In genomic region chr3L:11119901-11120418, dm6 we compare ENCODE assay signal across 1 fruit fly cellular context.
TF ChIP-seq lines count a peak whose summit lies in the region.

No protein-coding gene starts in this region.

TF ChIP-seq in whole organism, embryonic, 481 proteins besides CTCF, POLR2A, EP300 and RAD21 (continued from another document and continues in another):
- TF ChIP-seq CG33213 (GFP tag; optimal IDR thresholded peaks at IDR 0.05; lab: Kevin White, UChicago) = no peak
- TF ChIP-seq CG6791 (GFP tag; IDR thresholded peaks at IDR 0.05; lab: Robert Waterston, UW; ENCODE audit: partially characterized antibody) = no peak
- no peak for TF ChIP-seq Fer3 (tag; optimal IDR thresholded peaks at IDR 0.05; lab: Kevin White, UChicago)
- TF ChIP-seq pb (GFP tag; optimal IDR thresholded peaks at IDR 0.05; lab: Kevin White, UChicago) = no peak
- peak; percentile 47 for TF ChIP-seq odd (GFP tag; optimal IDR thresholded peaks at IDR 0.05; lab: Kevin White, UChicago)
- TF ChIP-seq ac (GFP tag; optimal IDR thresholded peaks at IDR 0.05; lab: Kevin White, UChicago) = peak; percentile 49
- TF ChIP-seq tap (tag; optimal IDR thresholded peaks at IDR 0.05; lab: Kevin White, UChicago) = no peak
- no peak for TF ChIP-seq lmd (GFP tag; IDR thresholded peaks at IDR 0.05; lab: Robert Waterston, UW)
- TF ChIP-seq CG1603 (tag; optimal IDR thresholded peaks at IDR 0.05; lab: Kevin White, UChicago) = peak; percentile 41
- no peak for TF ChIP-seq Dll (GFP tag; IDR thresholded peaks at IDR 0.05; lab: Robert Waterston, UW; ENCODE audit: partially characterized antibody)
- TF ChIP-seq sr (GFP tag; IDR thresholded peaks at IDR 0.05; lab: Robert Waterston, UW) = peak; percentile 37; the same call in 1 of the 3 replicates
- TF ChIP-seq CG9932 (GFP tag; IDR thresholded peaks at IDR 0.05; lab: Robert Waterston, UW) = 0 out of 2 replicates have a peak, but pooled peaks have one; percentile 6
- peak in 1 of 2 experiments; percentile 68 for TF ChIP-seq Trl (optimal IDR thresholded peaks at IDR 0.05; lab: Kevin White, UChicago)
- no peak for TF ChIP-seq Trl (GFP tag; optimal IDR thresholded peaks at IDR 0.05; lab: Kevin White, UChicago)
- TF ChIP-seq CG4707 (GFP tag; optimal IDR thresholded peaks at IDR 0.05; lab: Kevin White, UChicago) = peak; percentile 3
- no peak for TF ChIP-seq Max (GFP tag; optimal IDR thresholded peaks at IDR 0.05; lab: Kevin White, UChicago)
- no peak for TF ChIP-seq zfh2 (GFP tag; optimal IDR thresholded peaks at IDR 0.05; lab: Kevin White, UChicago)
- peak; percentile 66 for TF ChIP-seq org-1 (GFP tag; optimal IDR thresholded peaks at IDR 0.05; lab: Kevin White, UChicago)
- TF ChIP-seq oc (tag; optimal IDR thresholded peaks at IDR 0.05; lab: Kevin White, UChicago) = peak; percentile 9
- no peak for TF ChIP-seq sc (optimal IDR thresholded peaks at IDR 0.05; lab: Kevin White, UChicago)
- TF ChIP-seq sc (GFP tag; optimal IDR thresholded peaks at IDR 0.05; lab: Kevin White, UChicago) = peak; percentile 42
- TF ChIP-seq Med (GFP tag; lab: Kevin White, UChicago) = peak; percentile 64
- TF ChIP-seq luna (GFP tag; optimal IDR thresholded peaks at IDR 0.05; lab: Kevin White, UChicago) = no peak
- TF ChIP-seq CG2202 (tag; optimal IDR thresholded peaks at IDR 0.05; lab: Kevin White, UChicago) = peak; percentile 25
- TF ChIP-seq CG34376 (GFP tag; optimal IDR thresholded peaks at IDR 0.05; lab: Kevin White, UChicago) = peak; percentile 78
- peak; percentile 20 for TF ChIP-seq CG15514 (GFP tag; optimal IDR thresholded peaks at IDR 0.05; lab: Kevin White, UChicago)
- TF ChIP-seq gem (tag; optimal IDR thresholded peaks at IDR 0.05; lab: Kevin White, UChicago) = no peak
- TF ChIP-seq seq (GFP tag; IDR thresholded peaks at IDR 0.05; lab: Robert Waterston, UW) = no peak
- TF ChIP-seq corto (GFP tag; optimal IDR thresholded peaks at IDR 0.05; lab: Kevin White, UChicago) = peak; percentile 63
- no peak for TF ChIP-seq sim (GFP tag; IDR thresholded peaks at IDR 0.05; lab: Robert Waterston, UW)
- no peak for TF ChIP-seq Atf3 (GFP tag; optimal IDR thresholded peaks at IDR 0.05; lab: Kevin White, UChicago)
- no peak for TF ChIP-seq ttk (GFP tag; IDR thresholded peaks at IDR 0.05; lab: Robert Waterston, UW)
- TF ChIP-seq CG8281 (tag; optimal IDR thresholded peaks at IDR 0.05; lab: Kevin White, UChicago) = peak; percentile 1
- TF ChIP-seq Hr3 (GFP tag; optimal IDR thresholded peaks at IDR 0.05; lab: Kevin White, UChicago) = no peak
- no peak for TF ChIP-seq mld (GFP tag; IDR thresholded peaks at IDR 0.05; lab: Robert Waterston, UW; ENCODE audit: partially characterized antibody)
- no peak for TF ChIP-seq CG7556 (GFP tag; optimal IDR thresholded peaks at IDR 0.05; lab: Kevin White, UChicago)
- peak; percentile 59; the same call in 1 of the 2 replicates for TF ChIP-seq Atf6 (GFP tag; IDR thresholded peaks at IDR 0.05; lab: Robert Waterston, UW)
- TF ChIP-seq Hr51 (GFP tag; optimal IDR thresholded peaks at IDR 0.05; lab: Kevin White, UChicago) = peak in 1 of 2 experiments; percentile 29
- TF ChIP-seq CG15011 (GFP tag; optimal IDR thresholded peaks at IDR 0.05; lab: Kevin White, UChicago) = peak; percentile 48
- peak; percentile 38 for TF ChIP-seq CG13424 (tag; optimal IDR thresholded peaks at IDR 0.05; lab: Kevin White, UChicago)
- peak; percentile 5 for TF ChIP-seq unpg (GFP tag; optimal IDR thresholded peaks at IDR 0.05; lab: Kevin White, UChicago)
- peak; percentile 64 for TF ChIP-seq CG6683 (GFP tag; optimal IDR thresholded peaks at IDR 0.05; lab: Kevin White, UChicago)
- peak; percentile 79 for TF ChIP-seq CG4328 (GFP tag; optimal IDR thresholded peaks at IDR 0.05; lab: Kevin White, UChicago)
- TF ChIP-seq pan (optimal IDR thresholded peaks at IDR 0.05; lab: Kevin White, UChicago) = no peak
- no peak for TF ChIP-seq pan (GFP tag; optimal IDR thresholded peaks at IDR 0.05 in 1 of 2, IDR thresholded peaks at IDR 0.05 in 1 of 2)
- no peak for TF ChIP-seq CG13775 (GFP tag; optimal IDR thresholded peaks at IDR 0.05; lab: Kevin White, UChicago)
- peak; percentile 60 for TF ChIP-seq kah (GFP tag; optimal IDR thresholded peaks at IDR 0.05; lab: Kevin White, UChicago)
- peak; percentile 40; the same call in 1 of the 3 replicates for TF ChIP-seq z (GFP tag; IDR thresholded peaks at IDR 0.05; lab: Robert Waterston, UW)
- TF ChIP-seq Deaf1 (tag; optimal IDR thresholded peaks at IDR 0.05; lab: Kevin White, UChicago) = peak; percentile 58
- peak; percentile 40 for TF ChIP-seq CG10431 (GFP tag; optimal IDR thresholded peaks at IDR 0.05; lab: Kevin White, UChicago)
- no peak for TF ChIP-seq grn (GFP tag; optimal IDR thresholded peaks at IDR 0.05; lab: Kevin White, UChicago)
- no peak for TF ChIP-seq fu2 (GFP tag; optimal IDR thresholded peaks at IDR 0.05; lab: Kevin White, UChicago)
- no peak for TF ChIP-seq sisA (GFP tag; IDR thresholded peaks at IDR 0.05; lab: Robert Waterston, UW)
- peak; percentile 64 for TF ChIP-seq CG13296 (GFP tag; optimal IDR thresholded peaks at IDR 0.05; lab: Kevin White, UChicago)
- TF ChIP-seq Sox102F (GFP tag; optimal IDR thresholded peaks at IDR 0.05; lab: Kevin White, UChicago) = no peak
- TF ChIP-seq B-H2 (GFP tag; optimal IDR thresholded peaks at IDR 0.05; lab: Kevin White, UChicago) = peak; percentile 54
- TF ChIP-seq hbn (GFP tag; IDR thresholded peaks at IDR 0.05; lab: Robert Waterston, UW; ENCODE audit: partially characterized antibody) = no peak
- no peak for TF ChIP-seq hkb (optimal IDR thresholded peaks at IDR 0.05; lab: Kevin White, UChicago)
- TF ChIP-seq hkb (GFP tag; IDR thresholded peaks at IDR 0.05; lab: Robert Waterston, UW) = 0 out of 2 replicates have a peak, but pooled peaks have one; percentile 13
- peak; percentile 53 for TF ChIP-seq PHDP (tag; optimal IDR thresholded peaks at IDR 0.05; lab: Kevin White, UChicago)
- TF ChIP-seq YL-1 (GFP tag; optimal IDR thresholded peaks at IDR 0.05; lab: Kevin White, UChicago) = peak; percentile 14
- TF ChIP-seq ATbp (GFP tag; optimal IDR thresholded peaks at IDR 0.05; lab: Kevin White, UChicago) = peak; percentile 66
- TF ChIP-seq chinmo (GFP tag; IDR thresholded peaks at IDR 0.05; lab: Robert Waterston, UW; ENCODE audit: partially characterized antibody) = peak; percentile 33; the same call in 1 of the 4 replicates
- TF ChIP-seq CG1832 (GFP tag; optimal IDR thresholded peaks at IDR 0.05; lab: Kevin White, UChicago) = no peak
- TF ChIP-seq Hmx (GFP tag; optimal IDR thresholded peaks at IDR 0.05; lab: Kevin White, UChicago) = no peak
- TF ChIP-seq prd (optimal IDR thresholded peaks at IDR 0.05; lab: Kevin White, UChicago) = no peak
- no peak for TF ChIP-seq prd (GFP tag; IDR thresholded peaks at IDR 0.05; lab: Robert Waterston, UW)
- TF ChIP-seq CG1233 (GFP tag; optimal IDR thresholded peaks at IDR 0.05; lab: Kevin White, UChicago) = peak; percentile 57
- TF ChIP-seq bcd (GFP tag; optimal IDR thresholded peaks at IDR 0.05; lab: Kevin White, UChicago) = no peak
- TF ChIP-seq onecut (GFP tag; IDR thresholded peaks at IDR 0.05; lab: Robert Waterston, UW) = 0 out of 2 replicates have a peak, but pooled peaks have one; percentile 5
- no peak for TF ChIP-seq CG3995 (GFP tag; optimal IDR thresholded peaks at IDR 0.05; lab: Kevin White, UChicago)
- TF ChIP-seq croc (GFP tag; conservative IDR thresholded peaks at IDR 0.05; lab: Robert Waterston, UW) = no peak
- no peak for TF ChIP-seq danr (GFP tag; IDR thresholded peaks at IDR 0.05; lab: Robert Waterston, UW)
- TF ChIP-seq HLH3B (GFP tag; IDR thresholded peaks at IDR 0.05; lab: Robert Waterston, UW) = no peak
- peak; percentile 95 for TF ChIP-seq kni (GFP tag; optimal IDR thresholded peaks at IDR 0.05; lab: Kevin White, UChicago)
- no peak for TF ChIP-seq Spps (tag; optimal IDR thresholded peaks at IDR 0.05; lab: Kevin White, UChicago)
- TF ChIP-seq Dek (tag; optimal IDR thresholded peaks at IDR 0.05; lab: Kevin White, UChicago) = no peak
- TF ChIP-seq Mad (GFP tag; optimal IDR thresholded peaks at IDR 0.05; lab: Kevin White, UChicago) = peak; percentile 11
- no peak for TF ChIP-seq grau (tag; optimal IDR thresholded peaks at IDR 0.05; lab: Kevin White, UChicago)
- TF ChIP-seq otp (GFP tag; IDR thresholded peaks at IDR 0.05; lab: Robert Waterston, UW) = no peak
- no peak for TF ChIP-seq CG10462 (GFP tag; optimal IDR thresholded peaks at IDR 0.05; lab: Kevin White, UChicago)
- TF ChIP-seq CG7271 (tag; optimal IDR thresholded peaks at IDR 0.05; lab: Kevin White, UChicago) = peak; percentile 33
- TF ChIP-seq NK7.1 (GFP tag; optimal IDR thresholded peaks at IDR 0.05; lab: Kevin White, UChicago) = no peak
- TF ChIP-seq CG10543 (GFP tag; optimal IDR thresholded peaks at IDR 0.05; lab: Kevin White, UChicago) = peak; percentile 94
- TF ChIP-seq tx (GFP tag; optimal IDR thresholded peaks at IDR 0.05; lab: Kevin White, UChicago) = no peak
- no peak for TF ChIP-seq gro (GFP tag; optimal IDR thresholded peaks at IDR 0.05; lab: Kevin White, UChicago)
- no peak for TF ChIP-seq Doc2 (GFP tag; IDR thresholded peaks at IDR 0.05; lab: Robert Waterston, UW)
- TF ChIP-seq klu (GFP tag; IDR thresholded peaks at IDR 0.05; lab: Robert Waterston, UW) = no peak
- TF ChIP-seq CG6813 (GFP tag; optimal IDR thresholded peaks at IDR 0.05; lab: Kevin White, UChicago) = peak; percentile 71
- TF ChIP-seq ewg (GFP tag; optimal IDR thresholded peaks at IDR 0.05; lab: Kevin White, UChicago) = peak; percentile 64
- TF ChIP-seq CG2129 (GFP tag; IDR thresholded peaks at IDR 0.05; lab: Robert Waterston, UW; ENCODE audit: partially characterized antibody) = no peak
- TF ChIP-seq zf30C (GFP tag; optimal IDR thresholded peaks at IDR 0.05; lab: Kevin White, UChicago) = no peak
- peak; percentile 98 for TF ChIP-seq cg (GFP tag; optimal IDR thresholded peaks at IDR 0.05; lab: Kevin White, UChicago)
- no peak for TF ChIP-seq CG10565 (GFP tag; optimal IDR thresholded peaks at IDR 0.05; lab: Kevin White, UChicago)
- no peak for TF ChIP-seq gce (GFP tag; IDR thresholded peaks at IDR 0.05; lab: Robert Waterston, UW)
- peak; percentile 40 for TF ChIP-seq slbo (GFP tag; IDR thresholded peaks at IDR 0.05; lab: Robert Waterston, UW)
- peak; percentile 41 for TF ChIP-seq scrt (GFP tag; optimal IDR thresholded peaks at IDR 0.05; lab: Kevin White, UChicago)
- TF ChIP-seq CG32767 (GFP tag; IDR thresholded peaks at IDR 0.05; lab: Robert Waterston, UW) = no peak
- TF ChIP-seq CG14965 (GFP tag; optimal IDR thresholded peaks at IDR 0.05; lab: Kevin White, UChicago; ENCODE audit: borderline replicate concordance) = peak; percentile 3
- peak; percentile 56 for TF ChIP-seq CG10147 (GFP tag; optimal IDR thresholded peaks at IDR 0.05; lab: Kevin White, UChicago)
- TF ChIP-seq CG2116 (GFP tag; optimal IDR thresholded peaks at IDR 0.05; lab: Kevin White, UChicago) = no peak
- TF ChIP-seq Fer1 (GFP tag; optimal IDR thresholded peaks at IDR 0.05; lab: Kevin White, UChicago) = peak; percentile 80
- TF ChIP-seq Side (GFP tag; optimal IDR thresholded peaks at IDR 0.05; lab: Kevin White, UChicago) = peak; percentile 29
- TF ChIP-seq CG11247 (GFP tag; IDR thresholded peaks at IDR 0.05; lab: Robert Waterston, UW) = no peak
- peak; percentile 46 for TF ChIP-seq MTF-1 (GFP tag; optimal IDR thresholded peaks at IDR 0.05; lab: Kevin White, UChicago; ENCODE audit: borderline replicate concordance)
- no peak for TF ChIP-seq Dfd (GFP tag; optimal IDR thresholded peaks at IDR 0.05; lab: Kevin White, UChicago)
- TF ChIP-seq CG6272 (GFP tag; IDR thresholded peaks at IDR 0.05; lab: Robert Waterston, UW) = no peak
- TF ChIP-seq CG9727 (GFP tag; optimal IDR thresholded peaks at IDR 0.05; lab: Kevin White, UChicago) = peak; percentile 12
- TF ChIP-seq gcm2 (GFP tag; optimal IDR thresholded peaks at IDR 0.05; lab: Kevin White, UChicago) = no peak
- no peak for TF ChIP-seq Oli (tag; optimal IDR thresholded peaks at IDR 0.05; lab: Kevin White, UChicago)
- peak; percentile 16 for TF ChIP-seq CG6254 (GFP tag; optimal IDR thresholded peaks at IDR 0.05; lab: Kevin White, UChicago)
- TF ChIP-seq Mes4 (GFP tag; optimal IDR thresholded peaks at IDR 0.05; lab: Kevin White, UChicago) = no peak
- TF ChIP-seq nau (GFP tag; optimal IDR thresholded peaks at IDR 0.05; lab: Kevin White, UChicago) = peak; percentile 36
- no peak; the same call in 1 of the 2 replicates for TF ChIP-seq amos (GFP tag; IDR thresholded peaks at IDR 0.05; lab: Robert Waterston, UW; ENCODE audit: partially characterized antibody)
- TF ChIP-seq CG17186 (GFP tag; optimal IDR thresholded peaks at IDR 0.05; lab: Kevin White, UChicago) = no peak
- TF ChIP-seq sna (GFP tag; IDR thresholded peaks at IDR 0.05; lab: Robert Waterston, UW; ENCODE audit: partially characterized antibody) = no peak
- TF ChIP-seq Jarid2 (GFP tag; optimal IDR thresholded peaks at IDR 0.05; lab: Kevin White, UChicago) = no peak
- TF ChIP-seq ab (GFP tag; optimal IDR thresholded peaks at IDR 0.05; lab: Kevin White, UChicago) = no peak
- TF ChIP-seq jumu (GFP tag; optimal IDR thresholded peaks at IDR 0.05; lab: Kevin White, UChicago) = peak; percentile 14
- TF ChIP-seq Lpt (GFP tag; optimal IDR thresholded peaks at IDR 0.05; lab: Kevin White, UChicago) = no peak
- TF ChIP-seq HmgZ (tag; optimal IDR thresholded peaks at IDR 0.05; lab: Kevin White, UChicago) = peak; percentile 48
- TF ChIP-seq sd (tag; optimal IDR thresholded peaks at IDR 0.05; lab: Kevin White, UChicago) = peak; percentile 80
- peak; percentile 48 for TF ChIP-seq sob (GFP tag; IDR thresholded peaks at IDR 0.05; lab: Robert Waterston, UW)
- TF ChIP-seq CG3407 (GFP tag; optimal IDR thresholded peaks at IDR 0.05; lab: Kevin White, UChicago) = peak; percentile 52
- no peak for TF ChIP-seq bab2 (GFP tag; optimal IDR thresholded peaks at IDR 0.05; lab: Kevin White, UChicago)
- TF ChIP-seq tll (GFP tag; optimal IDR thresholded peaks at IDR 0.05; lab: Kevin White, UChicago) = peak in 1 of 2 experiments; percentile 44
- TF ChIP-seq CG2875 (GFP tag; optimal IDR thresholded peaks at IDR 0.05; lab: Kevin White, UChicago) = peak; percentile 35
- TF ChIP-seq CG6689 (GFP tag; IDR thresholded peaks at IDR 0.05; lab: Robert Waterston, UW) = no peak
- peak in 1 of 2 experiments; percentile 62 for TF ChIP-seq insv (GFP tag; optimal IDR thresholded peaks at IDR 0.05; lab: Kevin White, UChicago)
- TF ChIP-seq CG8478 (optimal IDR thresholded peaks at IDR 0.05; lab: Kevin White, UChicago) = peak; percentile 88
- no peak for TF ChIP-seq CG31441 (GFP tag; IDR thresholded peaks at IDR 0.05; lab: Robert Waterston, UW)
- peak; percentile 83 for TF ChIP-seq nerfin-1 (tag; optimal IDR thresholded peaks at IDR 0.05; lab: Kevin White, UChicago)
- peak; percentile 65 for TF ChIP-seq CG3163 (GFP tag; optimal IDR thresholded peaks at IDR 0.05; lab: Kevin White, UChicago)
- peak; percentile 14 for TF ChIP-seq nmo (GFP tag; optimal IDR thresholded peaks at IDR 0.05; lab: Kevin White, UChicago)
